Fruit fly (Drosophila melanogaster): ENCODE measurements around the gene CG9727.

Gene CG9727

DNA sequence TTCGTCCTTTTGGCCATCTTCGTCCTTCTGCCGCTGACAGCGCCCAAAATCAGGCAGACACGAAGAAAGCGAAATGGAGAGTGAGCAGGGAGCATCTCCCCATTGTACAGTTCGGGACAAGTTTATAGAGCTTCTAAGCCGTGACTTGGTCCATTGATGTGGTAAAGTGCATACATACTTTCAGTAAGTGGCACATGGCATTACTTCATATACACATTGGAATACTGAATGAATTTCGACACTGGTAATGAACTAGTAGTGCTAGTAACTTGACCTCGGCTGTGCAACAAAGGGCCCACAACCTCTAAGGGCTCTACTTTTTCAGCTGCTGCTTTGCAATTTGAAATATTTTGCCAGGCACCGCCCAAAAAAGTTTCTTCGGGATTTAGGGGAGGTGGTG lies 40.2 kb downstream of the CG9727 start (continued):
- TF ChIP-seq CG1603 (tag; optimal IDR thresholded peaks at IDR 0.05): peak; percentile 85
- TF ChIP-seq CG15269 (tag; optimal IDR thresholded peaks at IDR 0.05): peak; percentile 79
- peak; percentile 81 for TF ChIP-seq stc (GFP tag; IDR thresholded peaks at IDR 0.05)
- peak; percentile 33 for TF ChIP-seq Nf-YB (GFP tag; optimal IDR thresholded peaks at IDR 0.05)
- 0 out of 2 replicates have a peak, but pooled peaks have one; percentile 28 for TF ChIP-seq danr (GFP tag; IDR thresholded peaks at IDR 0.05)
- TF ChIP-seq MBD-R2 (GFP tag; IDR thresholded peaks at IDR 0.05): peak; percentile 54; the same call in 1 of the 2 replicates
- TF ChIP-seq sim (GFP tag; IDR thresholded peaks at IDR 0.05): no peak
- TF ChIP-seq CG9797 (GFP tag; optimal IDR thresholded peaks at IDR 0.05): no peak
- TF ChIP-seq org-1 (GFP tag; optimal IDR thresholded peaks at IDR 0.05): peak; percentile 79
- TF ChIP-seq CG16813 (GFP tag; IDR thresholded peaks at IDR 0.05; ENCODE audit: partially characterized antibody): no peak
- peak; percentile 51 for TF ChIP-seq Hr3 (GFP tag; optimal IDR thresholded peaks at IDR 0.05)
- peak; percentile 77; the same call in 2 of the 3 replicates for TF ChIP-seq Optix (GFP tag; IDR thresholded peaks at IDR 0.05)
- peak; percentile 97 for TF ChIP-seq CG18599 (GFP tag; optimal IDR thresholded peaks at IDR 0.05)
- peak; percentile 72 for TF ChIP-seq eyg (GFP tag; optimal IDR thresholded peaks at IDR 0.05)
- TF ChIP-seq Abd-B (GFP tag; optimal IDR thresholded peaks at IDR 0.05): peak; percentile 10
- TF ChIP-seq hth (optimal IDR thresholded peaks at IDR 0.05): no peak
- peak; percentile 35 for TF ChIP-seq run (tag; optimal IDR thresholded peaks at IDR 0.05)
- TF ChIP-seq hb (GFP tag; IDR thresholded peaks at IDR 0.05; ENCODE audit: partially characterized antibody): no peak
- no peak for TF ChIP-seq Lhr (GFP tag; optimal IDR thresholded peaks at IDR 0.05)
- peak; percentile 73; the same call in 2 of the 3 replicates for TF ChIP-seq ken (GFP tag; IDR thresholded peaks at IDR 0.05)
- no peak for TF ChIP-seq psq (GFP tag; optimal IDR thresholded peaks at IDR 0.05)
- peak; percentile 89 for TF ChIP-seq Meics (GFP tag; optimal IDR thresholded peaks at IDR 0.05)
- TF ChIP-seq CG4424 (GFP tag; optimal IDR thresholded peaks at IDR 0.05): peak; percentile 56
- peak; percentile 88 for TF ChIP-seq Mrtf (GFP tag; IDR thresholded peaks at IDR 0.05)
- TF ChIP-seq CG3281 (GFP tag; optimal IDR thresholded peaks at IDR 0.05): peak; percentile 87
- TF ChIP-seq CG12659 (GFP tag; optimal IDR thresholded peaks at IDR 0.05): peak; percentile 71
- peak; percentile 56 for TF ChIP-seq crc (GFP tag; optimal IDR thresholded peaks at IDR 0.05)
- peak; percentile 75 for TF ChIP-seq CG5953 (GFP tag; IDR thresholded peaks at IDR 0.05)
- TF ChIP-seq Fer3 (tag; optimal IDR thresholded peaks at IDR 0.05): peak; percentile 81
- no peak for TF ChIP-seq nom (GFP tag; optimal IDR thresholded peaks at IDR 0.05)
- peak; percentile 90 for TF ChIP-seq CG2120 (GFP tag; optimal IDR thresholded peaks at IDR 0.05)
- peak; percentile 82 for TF ChIP-seq gro (GFP tag; optimal IDR thresholded peaks at IDR 0.05)
- TF ChIP-seq Hsf (GFP tag; optimal IDR thresholded peaks at IDR 0.05): peak; percentile 78
- peak; percentile 64 to 72 for TF ChIP-seq Pdp1 (GFP tag; optimal IDR thresholded peaks at IDR 0.05)
- TF ChIP-seq slp2 (GFP tag; optimal IDR thresholded peaks at IDR 0.05): peak; percentile 74
- peak; percentile 93 for TF ChIP-seq Hmr (GFP tag; optimal IDR thresholded peaks at IDR 0.05)
- TF ChIP-seq CG15514 (GFP tag; optimal IDR thresholded peaks at IDR 0.05): peak; percentile 78
- TF ChIP-seq her (GFP tag; optimal IDR thresholded peaks at IDR 0.05): peak; percentile 76
- peak; percentile 83 for TF ChIP-seq Atf6 (GFP tag; IDR thresholded peaks at IDR 0.05)
- TF ChIP-seq wdn (GFP tag; IDR thresholded peaks at IDR 0.05): peak; percentile 80
- peak; percentile 17 for TF ChIP-seq CG12236 (GFP tag; optimal IDR thresholded peaks at IDR 0.05)
- peak; percentile 77 for TF ChIP-seq CG6689 (GFP tag; IDR thresholded peaks at IDR 0.05)
- TF ChIP-seq Ravus (GFP tag; IDR thresholded peaks at IDR 0.05): no peak
- TF ChIP-seq sr (GFP tag; IDR thresholded peaks at IDR 0.05): peak; percentile 61; the same call in 2 of the 3 replicates
- TF ChIP-seq vvl (GFP tag; IDR thresholded peaks at IDR 0.05): peak; percentile 87
- TF ChIP-seq bigmax (GFP tag; optimal IDR thresholded peaks at IDR 0.05): no peak
- peak; percentile 49 for TF ChIP-seq Adf1 (GFP tag; IDR thresholded peaks at IDR 0.05)
- TF ChIP-seq gce (GFP tag; IDR thresholded peaks at IDR 0.05): peak; percentile 60; the same call in 2 of the 3 replicates
- no peak for TF ChIP-seq CG15479 (GFP tag; optimal IDR thresholded peaks at IDR 0.05)
- peak; percentile 51 for TF ChIP-seq CG12744 (GFP tag; optimal IDR thresholded peaks at IDR 0.05)
- TF ChIP-seq CG18476 (GFP tag; optimal IDR thresholded peaks at IDR 0.05): peak; percentile 57

Data from whole organism, embryonic.